Worm (Caenorhabditis elegans) whole organism, mixed stage, embryonic: ENCODE results near the gene abf-5.

Source experiments
- lin-13 ChIP-seq: fragments of 150-350 bp; optimal IDR thresholded peaks from 2 replicates; lab custom pipeline; 2014; ENCODE audit warnings: missing biosample characterization, missing genetic modification characterization
- lsy-2 ChIP-seq: fragments of 150-350 bp; optimal IDR thresholded peaks from 2 replicates; lab custom pipeline; 2014; ENCODE audit warnings: missing biosample characterization, missing genetic modification characterization
- nhr-12 ChIP-seq: fragments of 150-350 bp; optimal IDR thresholded peaks from 2 replicates; lab custom pipeline; 2014; ENCODE audit warnings: missing biosample characterization, missing genetic modification characterization
- nhr-28 ChIP-seq: fragments of 150-350 bp; optimal IDR thresholded peaks from 2 replicates; lab custom pipeline; 2014; ENCODE audit warnings: missing biosample characterization, missing genetic modification characterization
- nhr-76 ChIP-seq: sonication (generic microtip); optimal IDR thresholded peaks from 2 replicates; lab custom pipeline; 2017; ENCODE audit warnings: missing biosample characterization, missing genetic modification characterization
- tbx-8 ChIP-seq: fragments of 200-800 bp; sonication (Bioruptor generic); optimal IDR thresholded peaks from 2 replicates; lab custom pipeline; 2018; ENCODE audit warnings: mild to moderate bottlenecking, missing genetic modification characterization, moderate library complexity, missing compliant biosample characterization
- unc-62 ChIP-seq: fragments of 150-350 bp; optimal IDR thresholded peaks from 2 replicates; lab custom pipeline; 2014; ENCODE audit warnings: missing biosample characterization, missing genetic modification reagents, missing genetic modification characterization
- ztf-11 ChIP-seq: fragments of 150-350 bp; optimal IDR thresholded peaks from 2 replicates; lab custom pipeline; 2014; ENCODE audit warnings: missing biosample characterization, missing genetic modification characterization

- TF ChIP-seq ztf-11 (no peak), nhr-28 (no peak), lin-13 (tag; lab: Kevin White, UChicago) (no peak), tbx-8 (GFP tag; lab: Kevin White, UChicago) (no peak), nhr-12 (tag; lab: Kevin White, UChicago) (no peak), lsy-2 (no peak), nhr-76 (tag; lab: Kevin White, UChicago) (no peak), unc-62 (no peak)
Observed at ce11 chrX:12759010-12759409, 33.6 kb upstream of the abf-5 start.
